Worm (Caenorhabditis elegans) whole organism, late embryonic: ENCODE data around the gene ZK1290.10.

Experiments used
- C08G9.2 ChIP-seq: sonication (generic microtip); optimal IDR thresholded peaks from 2 replicates; lab custom pipeline; 2016; ENCODE audit warnings: mild to moderate bottlenecking, missing genetic modification characterization, moderate library complexity, missing compliant biosample characterization
- C38D4.7 ChIP-seq: fragments of 200-800 bp; sonication (Bioruptor generic); optimal IDR thresholded peaks from 2 replicates; lab custom pipeline; 2018; ENCODE audit warnings: mild to moderate bottlenecking, missing genetic modification characterization, moderate library complexity, missing compliant biosample characterization
- Y22D7AL.16 ChIP-seq: sonication (generic microtip); optimal IDR thresholded peaks from 2 replicates; lab custom pipeline; 2016; ENCODE audit warnings: missing genetic modification characterization, missing compliant biosample characterization
- ahr-1 ChIP-seq: sonication (generic microtip); optimal IDR thresholded peaks from 2 replicates; lab custom pipeline; 2016; ENCODE audit warnings: missing genetic modification characterization, missing compliant biosample characterization
- ceh-14 ChIP-seq: sonication (generic microtip); optimal IDR thresholded peaks from 2 replicates; lab custom pipeline; 2016; ENCODE audit warnings: missing genotype, missing genetic modification characterization, missing compliant biosample characterization
- ceh-18 ChIP-seq: sonication (generic microtip); optimal IDR thresholded peaks from 2 replicates; lab custom pipeline; 2016; ENCODE audit warnings: missing genetic modification characterization, missing compliant biosample characterization
- ceh-19 ChIP-seq: fragments of 200-800 bp; sonication (Bioruptor generic); optimal IDR thresholded peaks from 2 replicates; lab custom pipeline; 2018; ENCODE audit warnings: mild to moderate bottlenecking, missing genetic modification characterization, missing compliant biosample characterization
- ceh-24 ChIP-seq: sonication (generic microtip); optimal IDR thresholded peaks from 2 replicates; lab custom pipeline; 2016; ENCODE audit warnings: mild to moderate bottlenecking, missing genetic modification characterization, missing compliant biosample characterization
- ceh-34 ChIP-seq: sonication (generic microtip); optimal IDR thresholded peaks from 2 replicates; lab custom pipeline; 2016; ENCODE audit warnings: mild to moderate bottlenecking, missing genetic modification characterization, missing compliant biosample characterization
- dmd-4 ChIP-seq: sonication (generic microtip); optimal IDR thresholded peaks from 2 replicates; lab custom pipeline; 2016; ENCODE audit warnings: borderline replicate concordance, missing genetic modification characterization, missing compliant biosample characterization
- elt-2 ChIP-seq: sonication (generic microtip); optimal IDR thresholded peaks from 2 replicates; lab custom pipeline; 2016; ENCODE audit warnings: missing genetic modification reagents, missing genetic modification characterization, missing compliant biosample characterization
- ets-4 ChIP-seq: sonication (generic microtip); optimal IDR thresholded peaks from 2 replicates; lab custom pipeline; 2016; ENCODE audit warnings: missing genetic modification characterization, missing compliant biosample characterization
- eyg-1 ChIP-seq: sonication (generic microtip); optimal IDR thresholded peaks from 2 replicates; lab custom pipeline; 2016; ENCODE audit warnings: missing genotype, missing genetic modification characterization, missing compliant biosample characterization
- fax-1 ChIP-seq: sonication (generic microtip); optimal IDR thresholded peaks from 2 replicates; lab custom pipeline; 2016; ENCODE audit warnings: missing genotype, missing genetic modification characterization, missing compliant biosample characterization
- fkh-6 ChIP-seq: sonication (generic microtip); optimal IDR thresholded peaks from 2 replicates; lab custom pipeline; 2016; ENCODE audit warnings: missing genetic modification characterization, missing compliant biosample characterization
- gmeb-2 ChIP-seq: sonication (generic microtip); optimal IDR thresholded peaks from 2 replicates; lab custom pipeline; 2016; ENCODE audit warnings: missing genetic modification characterization, inconsistent platforms, missing compliant biosample characterization
- nfya-1 ChIP-seq: sonication (generic microtip); optimal IDR thresholded peaks from 2 replicates; lab custom pipeline; 2017; ENCODE audit warnings: missing genetic modification characterization, mild to moderate bottlenecking, missing compliant biosample characterization, antibody characterized with exemption, moderate library complexity
- nhr-11 ChIP-seq: fragments of 150-350 bp; optimal IDR thresholded peaks from 2 replicates; lab custom pipeline; 2014; ENCODE audit warnings: missing biosample characterization, missing genetic modification characterization
- nhr-232 ChIP-seq: sonication (generic microtip); optimal IDR thresholded peaks from 2 replicates; lab custom pipeline; 2016; ENCODE audit warnings: missing genetic modification characterization, missing compliant biosample characterization
- npax-4 ChIP-seq: sonication (generic microtip); optimal IDR thresholded peaks from 2 replicates; lab custom pipeline; 2016; ENCODE audit warnings: missing genetic modification characterization, missing compliant biosample characterization
- odd-2 ChIP-seq: sonication (generic microtip); optimal IDR thresholded peaks from 2 replicates; lab custom pipeline; 2017; ENCODE audit warnings: antibody characterized with exemption, mild to moderate bottlenecking, missing genetic modification characterization, missing compliant biosample characterization
- pat-9 ChIP-seq: fragments of 200-800 bp; sonication (Bioruptor generic); optimal IDR thresholded peaks from 2 replicates; lab custom pipeline; 2018; ENCODE audit warnings: mild to moderate bottlenecking, missing genetic modification characterization, moderate library complexity, missing compliant biosample characterization
- pax-1 ChIP-seq: fragments of 150-350 bp; optimal IDR thresholded peaks from 2 replicates; lab custom pipeline; 2014; ENCODE audit warnings: missing biosample characterization, missing genetic modification characterization
- pha-4 ChIP-seq: fragments of 150-350 bp; optimal IDR thresholded peaks from 2 replicates; lab custom pipeline; 2018; ENCODE audit warnings: missing biosample characterization, missing genetic modification reagents, missing genetic modification characterization
- pqm-1 ChIP-seq: sonication (generic microtip); optimal IDR thresholded peaks from 2 replicates; lab custom pipeline; 2016; ENCODE audit warnings: missing genetic modification characterization, missing compliant biosample characterization
- ref-2 ChIP-seq: sonication (generic microtip); optimal IDR thresholded peaks from 2 replicates; lab custom pipeline; 2016; ENCODE audit warnings: missing genetic modification characterization, missing compliant biosample characterization
- rnt-1 ChIP-seq: sonication (generic microtip); optimal IDR thresholded peaks from 2 replicates; lab custom pipeline; 2016; ENCODE audit warnings: missing genetic modification characterization, missing compliant biosample characterization
- sdc-2 ChIP-seq: sonication (generic microtip); optimal IDR thresholded peaks from 2 replicates; lab custom pipeline; 2016; ENCODE audit warnings: missing genotype, missing genetic modification characterization, missing compliant biosample characterization
- sox-2 ChIP-seq: fragments of 200-800 bp; sonication (Bioruptor generic); IDR thresholded peaks from 2 replicates; pipeline ENCODE4 v1.3.6; 2022; ENCODE audit warnings: missing genetic modification reagents, missing genetic modification characterization, missing compliant biosample characterization
- unc-3 ChIP-seq, 2 experiments: fragments of 200-800 bp in 1 of 2; sonication (Bioruptor generic) in 1 of 2; sonication (generic microtip) in 1 of 2; conservative IDR thresholded peaks in 1 of 2; optimal IDR thresholded peaks in 1 of 2; 2 replicates each; pipeline versions ENCODE4 v1.3.6 to Lab custom; 2016 to 2022; ENCODE audit warnings: missing compliant biosample characterization in 2 of 2, missing genetic modification characterization in 2 of 2, missing genetic modification reagents in 1 of 2
- unc-55 ChIP-seq: sonication (generic microtip); optimal IDR thresholded peaks from 2 replicates; lab custom pipeline; 2017; ENCODE audit warnings: missing biosample characterization, missing genetic modification reagents, missing genetic modification characterization
- zip-5 ChIP-seq: sonication (generic microtip); optimal IDR thresholded peaks from 2 replicates; lab custom pipeline; 2016; ENCODE audit warnings: missing genetic modification characterization, missing compliant biosample characterization
- ztf-16 ChIP-seq: sonication (generic microtip); optimal IDR thresholded peaks from 2 replicates; lab custom pipeline; 2017; ENCODE audit warnings: missing genetic modification characterization, missing compliant biosample characterization

The ZK1290.10 gene

ce11 chrII:7554716-7555247 is 1.1 kb upstream of the ZK1290.10 start:
- TF ChIP-seq nfya-1 (tag; lab: Kevin White, UChicago) (no peak), elt-2 (tag; lab: Kevin White, UChicago) (peak; percentile 32)

DNA sequence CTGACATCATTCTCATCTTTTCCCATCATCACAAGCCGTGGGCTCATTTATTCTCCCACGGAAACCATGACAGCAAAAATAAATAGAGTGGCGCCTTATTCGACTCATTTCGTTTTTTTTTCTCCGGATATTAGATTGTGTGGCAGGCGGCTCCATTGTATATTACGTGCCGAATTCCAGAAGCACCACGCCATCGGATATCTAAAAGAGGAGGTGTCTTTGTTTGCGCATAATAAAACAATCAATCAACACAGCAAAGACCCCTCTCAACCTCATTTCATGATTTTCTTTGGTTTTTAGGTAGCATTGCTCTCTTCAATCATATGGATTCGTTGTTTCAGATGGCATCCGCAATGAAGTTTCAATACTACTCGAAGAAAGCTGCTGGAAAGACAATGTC is 4.7 kb downstream of the ZK1290.10 start, which contains the start of gene tph-1:
TSS of gene tph-1 (plus strand) at position 301 of the 400 bp plus-strand sequence.
- TF ChIP-seq ref-2 (tag; lab: Kevin White, UChicago) (no peak), Y22D7AL.16 (no peak), pax-1 (no peak), unc-3 (GFP tag; conservative IDR thresholded peaks at IDR 0.05; lab: Robert Waterston, UW) (no peak), unc-3 (tag; optimal IDR thresholded peaks at IDR 0.05; lab: Kevin White, UChicago) (no peak)
- TF ChIP-seq, all 69 proteins: peak for 0

DNA sequence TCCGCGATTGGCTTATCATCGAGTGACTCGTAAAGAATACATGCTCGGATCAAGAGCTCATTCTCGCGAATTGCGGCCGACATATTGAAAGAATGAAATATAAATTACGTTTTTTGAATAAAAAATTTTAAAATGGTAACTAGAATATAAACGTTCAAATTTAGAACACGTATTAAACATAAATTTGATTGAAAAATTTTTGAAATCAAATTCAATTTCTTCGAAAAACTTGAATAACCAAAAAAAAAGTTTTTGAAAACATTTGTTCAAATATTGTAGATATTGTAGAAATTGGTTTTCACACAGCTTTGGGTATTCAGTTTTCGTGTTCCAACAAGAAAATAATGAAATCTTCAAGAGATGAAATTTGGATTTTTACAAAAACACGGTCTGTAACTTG is 5.7 kb downstream of the ZK1290.10 start, which contains the start of gene fbxa-224:
TSS of gene fbxa-224 (minus strand) at position 101 of the 400 bp plus-strand sequence.
- no peak for TF ChIP-seq npax-4
- TF ChIP-seq nhr-232 (tag; lab: Kevin White, UChicago), result no peak
- no peak for TF ChIP-seq odd-2 (tag; lab: Kevin White, UChicago)
- no peak for TF ChIP-seq fkh-6 (tag; lab: Kevin White, UChicago)
- no peak for TF ChIP-seq ref-2 (tag; lab: Kevin White, UChicago)
- TF ChIP-seq ztf-16, result no peak
- no peak for TF ChIP-seq eyg-1 (tag; lab: Kevin White, UChicago)
- TF ChIP-seq zip-5 (tag; lab: Kevin White, UChicago), result no peak
- no peak for TF ChIP-seq ceh-19
- TF ChIP-seq pha-4 (tag; lab: Kevin White, UChicago), result no peak
- TF ChIP-seq ceh-18 (tag; lab: Kevin White, UChicago), result no peak
- TF ChIP-seq rnt-1 (tag; lab: Kevin White, UChicago), result no peak
- no peak for TF ChIP-seq sox-2
- TF ChIP-seq ceh-34, result no peak
- TF ChIP-seq ceh-24 (tag; lab: Kevin White, UChicago), result no peak
- TF ChIP-seq fax-1 (tag; lab: Kevin White, UChicago), result no peak
- no peak for TF ChIP-seq pat-9
- TF ChIP-seq Y22D7AL.16, result no peak
- no peak for TF ChIP-seq C08G9.2
- no peak for TF ChIP-seq ets-4 (tag; lab: Kevin White, UChicago)

- TF ChIP-seq sox-2, result no peak
- no peak for TF ChIP-seq gmeb-2 (tag; lab: Kevin White, UChicago)
- no peak for TF ChIP-seq ceh-14 (tag; lab: Kevin White, UChicago)
Observed at ce11 chrII:7547269-7547668, 6.4 kb downstream of the ZK1290.10 start.

DNA sequence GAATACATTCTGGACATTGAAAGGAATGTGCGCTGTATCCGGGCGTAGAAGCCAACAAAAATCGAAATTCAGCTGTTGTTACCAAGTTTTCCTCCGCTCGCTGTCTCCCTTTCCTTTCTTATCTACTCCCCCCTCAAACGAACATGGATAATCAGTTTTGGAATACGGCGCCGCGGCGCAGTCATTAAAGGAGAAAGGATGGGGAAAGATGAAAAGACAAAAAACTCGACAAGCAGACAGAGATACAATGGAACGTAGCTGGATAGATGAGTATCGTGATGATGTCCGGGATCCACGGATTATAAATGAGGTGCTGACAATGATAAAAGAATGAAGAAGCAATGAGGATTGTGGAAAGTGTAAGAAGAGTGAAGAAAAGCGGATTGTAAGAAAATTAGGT is 8.3 kb downstream of the ZK1290.10 start:
- no peak for TF ChIP-seq ceh-34
- TF ChIP-seq fkh-6 (tag; lab: Kevin White, UChicago), result no peak
- no peak for TF ChIP-seq dmd-4 (tag; lab: Kevin White, UChicago)
- no peak for TF ChIP-seq sdc-2 (tag; lab: Kevin White, UChicago)
- TF ChIP-seq gmeb-2 (tag; lab: Kevin White, UChicago), result no peak
- no peak for TF ChIP-seq unc-55 (GFP tag; lab: Kevin White, UChicago)
- TF ChIP-seq ceh-24 (tag; lab: Kevin White, UChicago), result no peak
- no peak for TF ChIP-seq C38D4.7
- TF ChIP-seq ahr-1, result no peak
- TF ChIP-seq nhr-11 (tag; lab: Kevin White, UChicago), result no peak
- TF ChIP-seq pqm-1, result no peak
